Worm (Caenorhabditis elegans) whole organism, L3 larva: ENCODE measurements around the gene C16C10.9.

Experiments used
- ceh-28 ChIP-seq: fragments of 150-350 bp; optimal IDR thresholded peaks from 2 replicates; lab custom pipeline; 2014; ENCODE audit warnings: missing biosample characterization, missing genetic modification reagents, missing genetic modification characterization
- lin-15B ChIP-seq: fragments of 150-350 bp; optimal IDR thresholded peaks from 2 replicates; lab custom pipeline; 2014; ENCODE audit warnings: missing biosample characterization, missing genetic modification characterization
- mdl-1 ChIP-seq: fragments of 150-350 bp; optimal IDR thresholded peaks from 2 replicates; lab custom pipeline; 2014; ENCODE audit warnings: missing biosample characterization, missing genetic modification characterization
- nhr-237 ChIP-seq: fragments of 150-350 bp; optimal IDR thresholded peaks from 2 replicates; lab custom pipeline; 2014; ENCODE audit warnings: missing biosample characterization, missing genetic modification characterization
- nhr-77 ChIP-seq: fragments of 150-350 bp; optimal IDR thresholded peaks from 2 replicates; lab custom pipeline; 2014; ENCODE audit warnings: missing biosample characterization, missing genetic modification characterization
- tbx-2 ChIP-seq: sonication (generic microtip); optimal IDR thresholded peaks from 2 replicates; lab custom pipeline; 2016; ENCODE audit warnings: mild to moderate bottlenecking, missing genetic modification characterization, missing compliant biosample characterization
- unc-39 ChIP-seq: sonication (generic microtip); optimal IDR thresholded peaks from 4 replicates; lab custom pipeline; 2017; ENCODE audit warnings: missing biosample characterization, missing genetic modification characterization
- unc-62 ChIP-seq: fragments of 150-350 bp; sonication (generic microtip); optimal IDR thresholded peaks from 4 replicates; lab custom pipeline; 2014; ENCODE audit warnings: missing biosample characterization, missing genetic modification reagents, missing genetic modification characterization
- ztf-11 ChIP-seq: fragments of 150-350 bp; optimal IDR thresholded peaks from 2 replicates; lab custom pipeline; 2014; ENCODE audit warnings: missing biosample characterization, missing genetic modification characterization

DNA sequence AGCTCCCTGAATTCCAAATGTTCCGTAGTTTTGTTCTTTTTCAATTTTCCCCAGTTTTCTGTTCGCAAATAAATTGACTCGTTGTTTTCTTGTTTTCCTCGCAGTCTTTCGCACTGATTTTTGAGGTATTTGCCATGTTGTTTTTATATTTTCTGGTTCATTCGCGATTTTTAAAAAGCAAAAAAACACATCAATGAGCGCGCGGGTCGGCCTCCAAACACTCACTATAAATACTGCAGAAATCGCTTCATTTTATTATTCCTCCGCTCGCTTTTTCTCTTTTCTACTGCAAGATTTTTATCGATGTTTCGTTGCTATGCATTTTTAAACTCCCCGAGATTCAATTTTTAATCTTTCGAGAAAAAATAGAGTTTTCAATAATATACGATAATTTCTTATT is 4.4 kb downstream of the C16C10.9 start:
- no peak for TF ChIP-seq ztf-11 (tag; lab: Kevin White, UChicago)
- no peak for TF ChIP-seq mdl-1
- TF ChIP-seq unc-39 (tag; lab: Kevin White, UChicago), result no peak
- no peak for TF ChIP-seq tbx-2
- no peak for TF ChIP-seq lin-15B
- no peak for TF ChIP-seq nhr-237 (tag; lab: Kevin White, UChicago)
- TF ChIP-seq nhr-77 (tag; lab: Kevin White, UChicago), result no peak
- TF ChIP-seq unc-62 (GFP tag; lab: Kevin White, UChicago), result no peak
- TF ChIP-seq ceh-28 (tag; lab: Kevin White, UChicago), result no peak
